Fruit fly (Drosophila melanogaster) whole organism, wandering third instar larva: Measurements from ENCODE around the gene Enoph.

Experiments used
- Abd-B ChIP-seq: fragments of >200 bp; optimal IDR thresholded peaks from 2 replicates; lab custom pipeline; 2017; ENCODE audit warnings: missing biosample characterization, missing genetic modification characterization
- CG32264 ChIP-seq: fragments of 200-800 bp; sonication (Bioruptor generic); optimal IDR thresholded peaks from 2 replicates; lab custom pipeline; 2016; ENCODE audit warnings: missing biosample characterization, missing genetic modification characterization
- CG9705 ChIP-seq: fragments of 200-800 bp; sonication (Bioruptor generic); optimal IDR thresholded peaks from 2 replicates; lab custom pipeline; 2018; ENCODE audit warnings: missing biosample characterization, mild to moderate bottlenecking, missing genetic modification characterization
- CrebA ChIP-seq: fragments of 200-800 bp; sonication (Bioruptor generic); optimal IDR thresholded peaks from 2 replicates; lab custom pipeline; 2016; ENCODE audit warnings: missing biosample characterization, mild to moderate bottlenecking, missing genetic modification characterization, borderline replicate concordance
- Myc ChIP-seq: fragments of >200 bp; optimal IDR thresholded peaks from 2 replicates; lab custom pipeline; 2017
- Sp1 ChIP-seq: fragments of 200-800 bp; sonication (Bioruptor generic); optimal IDR thresholded peaks from 3 replicates; lab custom pipeline; 2019; ENCODE audit warnings: missing biosample characterization, mild to moderate bottlenecking, missing genetic modification characterization, moderate library complexity
- brk ChIP-seq: fragments of 200-800 bp; sonication (Bioruptor generic); optimal IDR thresholded peaks from 2 replicates; lab custom pipeline; 2016; ENCODE audit warnings: missing biosample characterization, mild to moderate bottlenecking, missing genetic modification characterization
- dl ChIP-seq, 2 experiments: fragments of 175-275, 200-275 bp in 1 of 2; fragments of 200-275 bp in 1 of 2; sonication (Bioruptor generic); optimal IDR thresholded peaks; lab custom pipeline; 2018; ENCODE audit warnings: mild to moderate bottlenecking in 2 of 2, missing biosample characterization in 2 of 2, missing genetic modification characterization in 2 of 2, moderate library complexity in 2 of 2; ENCODE audit not compliant: partially characterized antibody in 2 of 2, insufficient read depth in 1 of 2
- fru ChIP-seq: fragments of 200-800 bp; sonication (Bioruptor generic); optimal IDR thresholded peaks from 3 replicates; lab custom pipeline; 2016; ENCODE audit warnings: missing biosample characterization, mild to moderate bottlenecking, missing genetic modification characterization
- h ChIP-seq: fragments of 200-800 bp; sonication (Bioruptor generic); optimal IDR thresholded peaks from 3 replicates; lab custom pipeline; 2016; ENCODE audit warnings: missing biosample characterization, mild to moderate bottlenecking, missing genetic modification characterization
- jim ChIP-seq: fragments of 175-275, 200-325 bp; sonication (Bioruptor generic); optimal IDR thresholded peaks from 2 replicates; lab custom pipeline; 2016; ENCODE audit warnings: missing biosample characterization, mild to moderate bottlenecking, missing genetic modification characterization
- usp ChIP-seq: fragments of >200 bp; optimal IDR thresholded peaks from 2 replicates; lab custom pipeline; 2017; ENCODE audit warnings: missing biosample characterization, missing genetic modification characterization

DNA sequence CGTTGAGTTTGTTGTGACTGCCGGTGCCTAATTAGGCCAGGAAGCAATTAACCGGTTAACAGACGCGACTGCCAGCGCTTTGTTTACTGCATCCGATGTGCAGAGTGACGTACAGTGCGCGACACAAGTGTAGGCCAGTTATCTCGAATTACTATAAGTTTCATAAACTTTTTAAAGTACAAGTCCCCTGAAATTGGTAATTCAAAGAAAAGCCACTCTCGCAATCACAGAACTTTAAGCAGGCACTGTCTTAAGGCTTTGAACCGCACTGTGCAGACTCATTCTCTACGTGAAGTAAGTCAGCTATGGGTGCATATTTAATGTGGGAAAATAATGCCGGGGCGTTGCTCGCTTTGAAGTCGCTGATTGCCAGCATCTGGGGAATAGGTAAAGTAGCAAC, 47.0 kb downstream of the Enoph start:
- TF ChIP-seq Abd-B (GFP tag; lab: Kevin White, UChicago), result no peak
- peak; percentile 48 for TF ChIP-seq Sp1 (GFP tag; lab: Kevin White, UChicago)
- no peak for TF ChIP-seq Myc (lab: Kevin White, UChicago)
- TF ChIP-seq CrebA, result no peak
- TF ChIP-seq brk (GFP tag; lab: Kevin White, UChicago), result no peak
- no peak for TF ChIP-seq CG9705 (GFP tag; lab: Kevin White, UChicago)
- TF ChIP-seq fru (GFP tag; lab: Kevin White, UChicago), result peak; percentile 64
- TF ChIP-seq CG32264, result peak; percentile 25
- TF ChIP-seq usp (GFP tag; lab: Kevin White, UChicago), result no peak
- peak; percentile 75 for TF ChIP-seq h (GFP tag; lab: Kevin White, UChicago)
- no peak for TF ChIP-seq jim (GFP tag; lab: Kevin White, UChicago)
- no peak for TF ChIP-seq dl (GFP tag; optimal IDR thresholded peaks at IDR 0.05; lab: Kevin White, UChicago; ENCODE audit: insufficient read depth in 1 of 2, partially characterized antibody in 2 of 2)
